Worm (Caenorhabditis elegans) whole organism, L1 larva: ENCODE data around the gene F54E12.2.

Experiments used
- C04F5.9 ChIP-seq: sonication (generic microtip); optimal IDR thresholded peaks from 2 replicates; lab custom pipeline; 2016; ENCODE audit warnings: missing genetic modification characterization, missing compliant biosample characterization
- C16A3.4 ChIP-seq: fragments of 150-350 bp; optimal IDR thresholded peaks from 2 replicates; lab custom pipeline; 2014; ENCODE audit warnings: missing biosample characterization, missing genetic modification characterization
- C34B4.2 ChIP-seq: sonication (generic microtip); optimal IDR thresholded peaks from 2 replicates; lab custom pipeline; 2017; ENCODE audit warnings: mild to moderate bottlenecking, missing genetic modification characterization, missing compliant biosample characterization
- Y116A8C.19 ChIP-seq: sonication (generic microtip); optimal IDR thresholded peaks from 2 replicates; lab custom pipeline; 2016; ENCODE audit warnings: missing compliant biosample characterization, missing genetic modification characterization, borderline replicate concordance
- alr-1 ChIP-seq: fragments of 200-800 bp; sonication (Bioruptor generic); optimal IDR thresholded peaks from 2 replicates; lab custom pipeline; 2018; ENCODE audit warnings: borderline replicate concordance, mild to moderate bottlenecking, missing genetic modification characterization, missing compliant biosample characterization
- aly-2 ChIP-seq: fragments of 150-350 bp; optimal IDR thresholded peaks from 2 replicates; lab custom pipeline; 2014; ENCODE audit warnings: missing biosample characterization, missing genetic modification characterization
- blmp-1 ChIP-seq: fragments of 150-350 bp; optimal IDR thresholded peaks from 2 replicates; lab custom pipeline; 2014; ENCODE audit warnings: missing biosample characterization, missing genetic modification characterization
- ceh-63 ChIP-seq: fragments of 200-800 bp; sonication (Bioruptor generic); optimal IDR thresholded peaks from 2 replicates; lab custom pipeline; 2018; ENCODE audit warnings: mild to moderate bottlenecking, missing genetic modification characterization, missing compliant biosample characterization
- ceh-8 ChIP-seq: fragments of 200-800 bp; sonication (Bioruptor generic); optimal IDR thresholded peaks from 2 replicates; lab custom pipeline; 2018; ENCODE audit warnings: mild to moderate bottlenecking, missing genetic modification characterization, moderate library complexity, missing compliant biosample characterization
- ceh-82 ChIP-seq, 3 experiments: fragments of 150-350 bp in 1 of 3; sonication (generic microtip) in 2 of 3; optimal IDR thresholded peaks; 2 replicates each; lab custom pipeline; 2014 to 2017; ENCODE audit warnings: missing biosample characterization in 3 of 3, missing genetic modification characterization in 3 of 3
- ces-1 ChIP-seq: fragments of 150-350 bp; optimal IDR thresholded peaks from 2 replicates; lab custom pipeline; 2014; ENCODE audit warnings: missing biosample characterization, missing genetic modification reagents, missing genetic modification characterization
- dpl-1 ChIP-seq, 3 experiments: fragments of 150-350 bp in 2 of 3; sonication (generic microtip) in 1 of 3; optimal IDR thresholded peaks; 2 replicates each; lab custom pipeline; 2014 to 2017; ENCODE audit warnings: missing biosample characterization in 3 of 3, missing genetic modification characterization in 3 of 3, missing genetic modification reagents in 3 of 3
- dsc-1 ChIP-seq: sonication (generic microtip); optimal IDR thresholded peaks from 2 replicates; lab custom pipeline; 2016; ENCODE audit warnings: mild to moderate bottlenecking, missing genetic modification characterization, missing compliant biosample characterization
- efl-1 ChIP-seq, 4 experiments: fragments of 150-350 bp; optimal IDR thresholded peaks in 3 of 4; peaks in 1 of 4; 1 replicate in 1 of 4; 2 replicates in 3 of 4; lab custom pipeline; 2014; ENCODE audit warnings: missing biosample characterization in 2 of 4, missing genetic modification characterization in 2 of 4, missing genetic modification reagents in 2 of 4
- efl-3 ChIP-seq: fragments of 200-800 bp; sonication (Bioruptor generic); optimal IDR thresholded peaks from 2 replicates; lab custom pipeline; 2018; ENCODE audit warnings: mild to moderate bottlenecking, missing genetic modification characterization, missing compliant biosample characterization
- egl-13 ChIP-seq: sonication (generic microtip); optimal IDR thresholded peaks from 2 replicates; lab custom pipeline; 2016; ENCODE audit warnings: missing genotype, missing genetic modification reagents, missing genetic modification characterization, missing compliant biosample characterization
- ets-5 ChIP-seq: fragments of 200-800 bp; sonication (Bioruptor generic); IDR thresholded peaks from 2 replicates; pipeline ENCODE4 v1.3.6; 2022; ENCODE audit warnings: missing genetic modification characterization, missing compliant biosample characterization
- fkh-10 ChIP-seq: sonication (generic microtip); optimal IDR thresholded peaks from 2 replicates; lab custom pipeline; 2017; ENCODE audit warnings: missing biosample characterization, missing genetic modification reagents, missing genetic modification characterization
- fkh-8 ChIP-seq: sonication (generic microtip); optimal IDR thresholded peaks from 2 replicates; lab custom pipeline; 2016; ENCODE audit warnings: mild to moderate bottlenecking, missing genetic modification characterization, missing compliant biosample characterization
- fos-1 ChIP-seq: fragments of 150-350 bp; optimal IDR thresholded peaks from 2 replicates; lab custom pipeline; 2014; ENCODE audit warnings: missing biosample characterization, missing genetic modification characterization
- hlh-4 ChIP-seq: sonication (generic microtip); optimal IDR thresholded peaks from 2 replicates; lab custom pipeline; 2016; ENCODE audit warnings: mild to moderate bottlenecking, missing genetic modification characterization, missing compliant biosample characterization
- hpl-2 ChIP-seq: fragments of 150-350 bp; optimal IDR thresholded peaks from 2 replicates; lab custom pipeline; 2014; ENCODE audit warnings: missing biosample characterization, missing genetic modification reagents, missing genetic modification characterization
- isw-1 ChIP-seq: fragments of 200-800 bp; sonication (Bioruptor generic); IDR thresholded peaks from 2 replicates; pipeline ENCODE4 v1.3.6; 2022; ENCODE audit warnings: missing genetic modification characterization, missing compliant biosample characterization
- lin-14 ChIP-seq: fragments of 200-800 bp; sonication (Bioruptor generic); optimal IDR thresholded peaks from 2 replicates; lab custom pipeline; 2018; ENCODE audit warnings: mild to moderate bottlenecking, missing genetic modification characterization, moderate library complexity, missing compliant biosample characterization
- lin-15B ChIP-seq: fragments of 150-350 bp; sonication (generic microtip); optimal IDR thresholded peaks from 3 replicates; lab custom pipeline; 2014; ENCODE audit warnings: missing biosample characterization, missing genetic modification characterization
- lin-35 ChIP-seq, 2 experiments: fragments of 150-350 bp; optimal IDR thresholded peaks; 2 replicates each; lab custom pipeline; 2014; ENCODE audit warnings: missing biosample characterization in 2 of 2, missing genetic modification characterization in 2 of 2, missing genetic modification reagents in 2 of 2
- lsy-2 ChIP-seq, 2 experiments: fragments of 150-350 bp; optimal IDR thresholded peaks; 2 replicates each; lab custom pipeline; 2014; ENCODE audit warnings: missing biosample characterization in 2 of 2, missing genetic modification characterization in 2 of 2
- mdl-1 ChIP-seq, 2 experiments: fragments of 150-350 bp; optimal IDR thresholded peaks; 2 replicates each; lab custom pipeline; 2014 to 2017; ENCODE audit warnings: missing biosample characterization in 2 of 2, missing genetic modification characterization in 2 of 2, inconsistent platforms in 1 of 2
- mep-1 ChIP-seq: fragments of 150-350 bp; optimal IDR thresholded peaks from 2 replicates; lab custom pipeline; 2014; ENCODE audit warnings: missing biosample characterization, missing genetic modification characterization
- nhr-19 ChIP-seq: fragments of 200-800 bp; sonication (Bioruptor generic); conservative IDR thresholded peaks from 2 replicates; pipeline ENCODE4 v1.3.6; 2022; ENCODE audit warnings: missing genetic modification characterization, missing compliant biosample characterization
- nhr-20 ChIP-seq: sonication (generic microtip); optimal IDR thresholded peaks from 2 replicates; lab custom pipeline; 2016; ENCODE audit warnings: mild to moderate bottlenecking, missing genetic modification characterization, missing compliant biosample characterization
- nhr-71 ChIP-seq: sonication (generic microtip); optimal IDR thresholded peaks from 2 replicates; lab custom pipeline; 2016; ENCODE audit warnings: mild to moderate bottlenecking, missing genetic modification characterization, moderate library complexity, missing compliant biosample characterization
- nhr-76 ChIP-seq: sonication (generic microtip); optimal IDR thresholded peaks from 2 replicates; lab custom pipeline; 2017; ENCODE audit warnings: missing biosample characterization, missing genetic modification characterization
- nhr-77 ChIP-seq: fragments of 150-350 bp; optimal IDR thresholded peaks from 2 replicates; lab custom pipeline; 2014; ENCODE audit warnings: missing biosample characterization, missing genetic modification characterization
- nhr-85 ChIP-seq: sonication (generic microtip); peaks from one replicate; lab custom pipeline; 2016; ENCODE audit warnings: missing genetic modification characterization, inconsistent platforms, missing compliant biosample characterization
- rnt-1 ChIP-seq: sonication (generic microtip); optimal IDR thresholded peaks from 2 replicates; lab custom pipeline; 2016; ENCODE audit warnings: mild to moderate bottlenecking, missing genetic modification characterization, moderate library complexity, missing compliant biosample characterization
- snpc-4 ChIP-seq: fragments of 150-350 bp; optimal IDR thresholded peaks from 2 replicates; lab custom pipeline; 2014; ENCODE audit warnings: missing biosample characterization, missing genetic modification characterization
- snu-23 ChIP-seq: sonication (generic microtip); optimal IDR thresholded peaks from 2 replicates; lab custom pipeline; 2016; ENCODE audit warnings: missing genetic modification characterization, missing compliant biosample characterization
- sptf-1 ChIP-seq: fragments of 150-350 bp; optimal IDR thresholded peaks from 2 replicates; lab custom pipeline; 2014; ENCODE audit warnings: missing biosample characterization, missing genetic modification characterization
- sup-37 ChIP-seq: fragments of 200-800 bp; sonication (Bioruptor generic); optimal IDR thresholded peaks from 2 replicates; lab custom pipeline; 2018; ENCODE audit warnings: mild to moderate bottlenecking, missing genetic modification characterization, missing compliant biosample characterization
- tbx-2 ChIP-seq: sonication (generic microtip); optimal IDR thresholded peaks from 2 replicates; lab custom pipeline; 2016; ENCODE audit warnings: missing genetic modification characterization, missing compliant biosample characterization
- tlp-1 ChIP-seq: fragments of 150-350 bp; optimal IDR thresholded peaks from 2 replicates; lab custom pipeline; 2014; ENCODE audit warnings: missing biosample characterization, missing genetic modification characterization
- unc-130 ChIP-seq: fragments of 150-350 bp; optimal IDR thresholded peaks from 2 replicates; lab custom pipeline; 2017; ENCODE audit warnings: missing biosample characterization, missing genetic modification characterization, inconsistent platforms
- xbp-1 ChIP-seq: sonication (generic microtip); optimal IDR thresholded peaks from 2 replicates; lab custom pipeline; 2016; ENCODE audit warnings: missing genetic modification characterization, missing compliant biosample characterization
- zag-1 ChIP-seq: fragments of 150-350 bp; optimal IDR thresholded peaks from 2 replicates; lab custom pipeline; 2014; ENCODE audit warnings: missing biosample characterization, missing genetic modification characterization
- zip-4 ChIP-seq: fragments of 200-800 bp; sonication (Bioruptor generic); optimal IDR thresholded peaks from 2 replicates; lab custom pipeline; 2018; ENCODE audit warnings: mild to moderate bottlenecking, missing genetic modification characterization, moderate library complexity, missing compliant biosample characterization
- ztf-11 ChIP-seq, 2 experiments: sonication (generic microtip); optimal IDR thresholded peaks; 2 replicates each; lab custom pipeline; 2016 to 2017; ENCODE audit warnings: missing genetic modification characterization in 2 of 2, missing biosample characterization in 1 of 2, missing compliant biosample characterization in 1 of 2
- ztf-4 ChIP-seq: fragments of 150-350 bp; optimal IDR thresholded peaks from 2 replicates; lab custom pipeline; 2014; ENCODE audit warnings: missing biosample characterization, missing genetic modification characterization

Gene F54E12.2

ce11 chrIV:11304970-11305369 is 32.0 kb downstream of the F54E12.2 start:
- TF ChIP-seq dsc-1 (tag; lab: Kevin White, UChicago) (peak; percentile 55), efl-1 (optimal IDR thresholded peaks at IDR 0.05; lab: Kevin White, UChicago) (no peak), efl-1 (GFP tag; optimal IDR thresholded peaks at IDR 0.05 in 1 of 2; lab: Kevin White, UChicago) (peak in 1 of 2 experiments; percentile 67), rnt-1 (tag; lab: Kevin White, UChicago) (no peak), nhr-77 (tag; lab: Kevin White, UChicago) (no peak)

ce11 chrIV:11298154-11299086 is 38.6 kb downstream of the F54E12.2 start, which contains the start of the genes B0035.15 and dnj-1:
Gene B0035.15 (minus strand): TSS chrIV:11298252.
Gene dnj-1 (plus strand): TSS chrIV:11299036.
- TF ChIP-seq mep-1 (tag; lab: Kevin White, UChicago) (peak; percentile 37), efl-3 (GFP tag; lab: Kevin White, UChicago) (no peak), lsy-2 (tag; optimal IDR thresholded peaks at IDR 0.05; lab: Kevin White, UChicago) (peak; percentile 43 to 57), lin-14 (peak; percentile 78), nhr-71 (peak; percentile 50), nhr-19 (GFP tag; lab: Robert Waterston, UW) (no peak), aly-2 (tag; lab: Kevin White, UChicago) (no peak), unc-130 (peak; percentile 16), ztf-4 (tag; lab: Kevin White, UChicago) (no peak), isw-1 (no peak), sptf-1 (tag; lab: Kevin White, UChicago) (no peak), ceh-63 (GFP tag; lab: Kevin White, UChicago) (no peak), ces-1 (GFP tag; lab: Kevin White, UChicago) (no peak), ceh-8 (no peak), zag-1 (tag; lab: Kevin White, UChicago) (no peak), C34B4.2 (tag; lab: Kevin White, UChicago) (no peak), lin-35 (GFP tag; optimal IDR thresholded peaks at IDR 0.05; lab: Kevin White, UChicago) (peak; percentile 21 to 23), C16A3.4 (tag; lab: Kevin White, UChicago) (peak; percentile 30), mdl-1 (tag; optimal IDR thresholded peaks at IDR 0.05; lab: Kevin White, UChicago) (peak in 1 of 2 experiments; percentile 12), tbx-2 (tag; lab: Kevin White, UChicago) (peak; percentile 16), ceh-82 (tag; optimal IDR thresholded peaks at IDR 0.05; lab: Kevin White, UChicago) (peak in 2 of 3 experiments; percentile 19 to 39), ets-5 (GFP tag; lab: Robert Waterston, UW) (no peak), efl-1 (optimal IDR thresholded peaks at IDR 0.05; lab: Kevin White, UChicago) (peak; percentile 17 to 30), efl-1 (GFP tag; optimal IDR thresholded peaks at IDR 0.05 in 1 of 2; lab: Kevin White, UChicago) (peak; percentile 35 to 47), C04F5.9 (tag; lab: Kevin White, UChicago) (no peak), nhr-85 (tag; lab: Kevin White, UChicago) (no peak), lin-15B (tag; lab: Kevin White, UChicago) (peak; percentile 26), fkh-8 (tag; lab: Kevin White, UChicago) (no peak), fkh-10 (GFP tag; lab: Kevin White, UChicago) (no peak), snu-23 (peak; percentile 30), fos-1 (no peak), nhr-20 (no peak), hlh-4 (tag; lab: Kevin White, UChicago) (no peak), xbp-1 (tag; lab: Kevin White, UChicago) (peak; percentile 61), blmp-1 (peak; percentile 89), dpl-1 (GFP tag; optimal IDR thresholded peaks at IDR 0.05; lab: Kevin White, UChicago) (peak in 1 of 3 experiments; percentile 43), snpc-4 (tag; lab: Kevin White, UChicago) (peak; percentile 23), sup-37 (GFP tag; lab: Kevin White, UChicago) (no peak), egl-13 (no peak), rnt-1 (tag; lab: Kevin White, UChicago) (peak; percentile 32), zip-4 (no peak), nhr-76 (tag; lab: Kevin White, UChicago) (no peak), Y116A8C.19 (no peak), alr-1 (tag; lab: Kevin White, UChicago) (no peak), hpl-2 (no peak), tlp-1 (tag; lab: Kevin White, UChicago) (no peak), ztf-11 (tag; optimal IDR thresholded peaks at IDR 0.05; lab: Kevin White, UChicago) (no peak)
